Worm (Caenorhabditis elegans): Measurements from ENCODE around the gene lgc-33.
A peak's percentile ranks its signal among the peaks of the same experiment; 100 is the strongest.

lgc-33 gene

ce11 chrIV:874677-875076 lies 29.4 kb downstream of the lgc-33 start, which contains the start of gene Y55F3BR.1 (continued):
- TF ChIP-seq unc-30 (tag; optimal IDR thresholded peaks at IDR 0.05): no peak
- no peak for TF ChIP-seq sptf-1 (tag; optimal IDR thresholded peaks at IDR 0.05)
- TF ChIP-seq tlp-1 (tag; optimal IDR thresholded peaks at IDR 0.05): no peak
- TF ChIP-seq aly-2 (tag; optimal IDR thresholded peaks at IDR 0.05): peak; percentile 35
- no peak for TF ChIP-seq ceh-8 (GFP tag; optimal IDR thresholded peaks at IDR 0.05)
- TF ChIP-seq irx-1 (tag; optimal IDR thresholded peaks at IDR 0.05): peak; percentile 38
- TF ChIP-seq hpl-2 (GFP tag; optimal IDR thresholded peaks at IDR 0.05): no peak
- peak; percentile 53 for TF ChIP-seq swsn-7 (tag; optimal IDR thresholded peaks at IDR 0.05)
- TF ChIP-seq ces-1 (GFP tag; optimal IDR thresholded peaks at IDR 0.05): no peak
- no peak for TF ChIP-seq nhr-84 (tag; optimal IDR thresholded peaks at IDR 0.05)
- TF ChIP-seq vab-15 (tag; optimal IDR thresholded peaks at IDR 0.05): no peak
- peak; percentile 51 for TF ChIP-seq lin-39 (tag; optimal IDR thresholded peaks at IDR 0.05)
- TF ChIP-seq mdl-1 (tag; optimal IDR thresholded peaks at IDR 0.05): no peak
- TF ChIP-seq nhr-76 (tag; optimal IDR thresholded peaks at IDR 0.05): no peak
- TF ChIP-seq pag-3 (tag; optimal IDR thresholded peaks at IDR 0.05; ENCODE audit: borderline replicate concordance, insufficient read depth): no peak
- TF ChIP-seq sup-37 (GFP tag; optimal IDR thresholded peaks at IDR 0.05): no peak
- TF ChIP-seq snu-23 (GFP tag; optimal IDR thresholded peaks at IDR 0.05): peak; percentile 71
- TF ChIP-seq isw-1 (GFP tag; IDR thresholded peaks at IDR 0.05): peak; percentile 44; the same call in 1 of the 2 replicates
- TF ChIP-seq mef-2 (tag; optimal IDR thresholded peaks at IDR 0.05): no peak
- no peak for TF ChIP-seq nhr-237 (tag; optimal IDR thresholded peaks at IDR 0.05)
- no peak for TF ChIP-seq ztf-4 (tag; optimal IDR thresholded peaks at IDR 0.05)
- TF ChIP-seq jun-1 (tag; optimal IDR thresholded peaks at IDR 0.05): no peak
- TF ChIP-seq C16A3.4 (tag; optimal IDR thresholded peaks at IDR 0.05): peak; percentile 52
- TF ChIP-seq pax-3 (tag; optimal IDR thresholded peaks at IDR 0.05): peak; percentile 17
- TF ChIP-seq blmp-1 (tag; optimal IDR thresholded peaks at IDR 0.05): peak; percentile 47
- no peak for TF ChIP-seq ama-1 (optimal IDR thresholded peaks at IDR 0.05)
- TF ChIP-seq F16B12.6 (tag; optimal IDR thresholded peaks at IDR 0.05): peak; percentile 34
- TF ChIP-seq hlh-17 (GFP tag; optimal IDR thresholded peaks at IDR 0.05; ENCODE audit: borderline replicate concordance): no peak
- no peak for TF ChIP-seq unc-130 (tag; optimal IDR thresholded peaks at IDR 0.05)
- no peak for TF ChIP-seq unc-86 (tag; optimal IDR thresholded peaks at IDR 0.05)
- no peak for TF ChIP-seq zip-4 (GFP tag; optimal IDR thresholded peaks at IDR 0.05)
- TF ChIP-seq zag-1 (tag; optimal IDR thresholded peaks at IDR 0.05): no peak
- TF ChIP-seq unc-62 (GFP tag; optimal IDR thresholded peaks at IDR 0.05): no peak
- TF ChIP-seq nhr-11 (tag; optimal IDR thresholded peaks at IDR 0.05): no peak
- TF ChIP-seq nhr-90 (tag; optimal IDR thresholded peaks at IDR 0.05; ENCODE audit: poor library complexity): peak; percentile 54
- TF ChIP-seq C34B4.2 (tag; optimal IDR thresholded peaks at IDR 0.05): no peak
- peak; percentile 63 for TF ChIP-seq fos-1 (tag; optimal IDR thresholded peaks at IDR 0.05)
- TF ChIP-seq nhr-77 (tag; optimal IDR thresholded peaks at IDR 0.05): peak; percentile 33
- no peak for TF ChIP-seq elt-2 (tag; optimal IDR thresholded peaks at IDR 0.05)
- TF ChIP-seq snpc-4 (tag; optimal IDR thresholded peaks at IDR 0.05): peak; percentile 77
- no peak for TF ChIP-seq hlh-4 (tag; optimal IDR thresholded peaks at IDR 0.05)
- TF ChIP-seq nhr-85 (tag): peak; percentile 75
- TF ChIP-seq lsy-2 (tag; optimal IDR thresholded peaks at IDR 0.05): peak; percentile 77 to 85
- TF ChIP-seq C04F5.9 (tag; optimal IDR thresholded peaks at IDR 0.05): peak; percentile 55
- peak; percentile 96 to 98 (median 97) for TF ChIP-seq dpl-1 (GFP tag; optimal IDR thresholded peaks at IDR 0.05)
- peak; percentile 43 for TF ChIP-seq fkh-8 (tag; optimal IDR thresholded peaks at IDR 0.05)
- peak; percentile 98 to 99 for TF ChIP-seq efl-1 (optimal IDR thresholded peaks at IDR 0.05)
- peak; percentile 97 to 100 for TF ChIP-seq efl-1 (GFP tag; optimal IDR thresholded peaks at IDR 0.05 in 1 of 2)
- peak; percentile 24 for TF ChIP-seq nhr-20 (tag; optimal IDR thresholded peaks at IDR 0.05)
- TF ChIP-seq lin-13 (GFP tag; optimal IDR thresholded peaks at IDR 0.05): peak; percentile 75
- TF ChIP-seq pqm-1 (tag; optimal IDR thresholded peaks at IDR 0.05): no peak
- TF ChIP-seq grh-1 (GFP tag; IDR thresholded peaks at IDR 0.05): no peak; the same call in 1 of the 2 replicates
- TF ChIP-seq rnt-1 (tag; optimal IDR thresholded peaks at IDR 0.05): peak; percentile 79
- TF ChIP-seq unc-98 (GFP tag; IDR thresholded peaks at IDR 0.05): no peak
- TF ChIP-seq egl-13 (tag; optimal IDR thresholded peaks at IDR 0.05): no peak

Measured in whole organism, L1 larva.